Fruit fly (Drosophila melanogaster) whole organism, embryonic: ENCODE data around the gene mbm.

ENCODE experiments used
- Adf1 ChIP-seq: fragments of 200-800 bp; sonication (Bioruptor generic); IDR thresholded peaks from 2 replicates; pipeline ENCODE4 v1.3.6; 2022; ENCODE audit warnings: missing biosample characterization, missing genetic modification characterization
- Antp ChIP-seq: fragments of 200-800 bp; sonication (Bioruptor generic); optimal IDR thresholded peaks from 3 replicates; lab custom pipeline; 2016; ENCODE audit warnings: missing biosample characterization, missing genetic modification characterization
- Atf6 ChIP-seq: fragments of 200-800 bp; sonication (Bioruptor generic); IDR thresholded peaks from 2 replicates; pipeline ENCODE4 v1.3.6; 2022; ENCODE audit warnings: missing biosample characterization, missing genetic modification characterization
- Bgb ChIP-seq: fragments of 200-800 bp; sonication (Bioruptor generic); IDR thresholded peaks from 2 replicates; pipeline ENCODE4 v1.3.6; 2022; ENCODE audit warnings: missing biosample characterization, missing genetic modification characterization; ENCODE audit not compliant: partially characterized antibody
- CG11247 ChIP-seq: fragments of 200-800 bp; sonication (Bioruptor generic); IDR thresholded peaks from 2 replicates; pipeline ENCODE4 v1.3.6; 2022; ENCODE audit warnings: missing biosample characterization, missing genetic modification characterization
- CG12299 ChIP-seq: fragments of 200-800 bp; sonication (Bioruptor generic); optimal IDR thresholded peaks from 2 replicates; lab custom pipeline; 2018; ENCODE audit warnings: missing biosample characterization, mild to moderate bottlenecking, missing genetic modification characterization
- CG1602 ChIP-seq: fragments of 200-800 bp; sonication (Bioruptor generic); optimal IDR thresholded peaks from 3 replicates; lab custom pipeline; 2016; ENCODE audit warnings: missing biosample characterization, missing genetic modification characterization
- CG1647 ChIP-seq: fragments of 200-800 bp; sonication (Bioruptor generic); optimal IDR thresholded peaks from 3 replicates; lab custom pipeline; 2016; ENCODE audit warnings: missing biosample characterization, missing genetic modification characterization
- CG17568 ChIP-seq: fragments of 200-800 bp; sonication (Bioruptor generic); optimal IDR thresholded peaks from 2 replicates; lab custom pipeline; 2018; ENCODE audit warnings: missing biosample characterization, mild to moderate bottlenecking, missing genetic modification characterization, moderate library complexity
- CG2199 ChIP-seq: fragments of 200-800 bp; sonication (Bioruptor generic); IDR thresholded peaks from 3 replicates; pipeline ENCODE4 v1.3.6; 2022; ENCODE audit warnings: missing biosample characterization, missing genetic modification characterization
- CG30020 ChIP-seq: fragments of 200-800 bp; optimal IDR thresholded peaks from 2 replicates; lab custom pipeline; 2019; ENCODE audit warnings: missing biosample characterization, mild to moderate bottlenecking, missing genetic modification characterization, moderate library complexity
- CG33557 ChIP-seq: fragments of 200-800 bp; sonication (Bioruptor generic); optimal IDR thresholded peaks from 2 replicates; lab custom pipeline; 2019; ENCODE audit warnings: missing biosample characterization, mild to moderate bottlenecking, missing genetic modification characterization, moderate library complexity
- CG4820 ChIP-seq: fragments of 200-800 bp; sonication (Bioruptor generic); optimal IDR thresholded peaks from 3 replicates; lab custom pipeline; 2016; ENCODE audit warnings: missing biosample characterization, missing genetic modification characterization
- CG6813 ChIP-seq: fragments of 200-800 bp; sonication (Bioruptor generic); optimal IDR thresholded peaks from 2 replicates; lab custom pipeline; 2017; ENCODE audit warnings: missing biosample characterization, missing genetic modification characterization, mild to moderate bottlenecking, moderate library complexity, missing genetic modification reagents
- CG8089 ChIP-seq: fragments of 200-800 bp; sonication (Bioruptor generic); optimal IDR thresholded peaks from 3 replicates; lab custom pipeline; 2016; ENCODE audit warnings: missing biosample characterization, missing genetic modification characterization
- CG8388 ChIP-seq: fragments of 200-800 bp; sonication (Bioruptor generic); optimal IDR thresholded peaks from 2 replicates; lab custom pipeline; 2019; ENCODE audit warnings: missing biosample characterization, mild to moderate bottlenecking, missing genetic modification characterization, moderate library complexity
- CG8944 ChIP-seq: fragments of 200-800 bp; sonication (Bioruptor generic); optimal IDR thresholded peaks from 3 replicates; lab custom pipeline; 2016; ENCODE audit warnings: missing biosample characterization, missing genetic modification characterization
- CG9876 ChIP-seq: fragments of 200-800 bp; sonication (Bioruptor generic); optimal IDR thresholded peaks from 2 replicates; lab custom pipeline; 2016; ENCODE audit warnings: missing biosample characterization, missing genetic modification characterization
- CTCF ChIP-seq: fragments of 200-800 bp; sonication (Bioruptor generic); optimal IDR thresholded peaks from 2 replicates; lab custom pipeline; 2017; ENCODE audit warnings: missing biosample characterization, mild to moderate bottlenecking, missing genetic modification characterization, moderate library complexity
- Fer3 ChIP-seq: fragments of 200-800 bp; sonication (Bioruptor generic); optimal IDR thresholded peaks from 2 replicates; lab custom pipeline; 2018; ENCODE audit warnings: missing biosample characterization, mild to moderate bottlenecking, missing genetic modification characterization, moderate library complexity
- Kr ChIP-seq: fragments of 200-800 bp; sonication (Bioruptor generic); optimal IDR thresholded peaks from 2 replicates; lab custom pipeline; 2017; ENCODE audit warnings: missing biosample characterization, mild to moderate bottlenecking, missing genetic modification characterization
- MTF-1 ChIP-seq: fragments of 200-800 bp; sonication (Bioruptor generic); optimal IDR thresholded peaks from 2 replicates; lab custom pipeline; 2018; ENCODE audit warnings: missing biosample characterization, mild to moderate bottlenecking, missing genetic modification characterization, borderline replicate concordance
- Neu2 ChIP-seq: fragments of 200-800 bp; sonication (Bioruptor generic); optimal IDR thresholded peaks from 3 replicates; lab custom pipeline; 2016; ENCODE audit warnings: missing biosample characterization, missing genetic modification characterization, borderline replicate concordance
- Rx ChIP-seq: fragments of 200-800 bp; sonication (Bioruptor generic); IDR thresholded peaks from 2 replicates; pipeline ENCODE4 v1.3.6; 2022; ENCODE audit warnings: missing biosample characterization, missing genetic modification characterization
- Sox102F ChIP-seq: fragments of 200-800 bp; sonication (Bioruptor generic); optimal IDR thresholded peaks from 2 replicates; lab custom pipeline; 2018; ENCODE audit warnings: missing biosample characterization, mild to moderate bottlenecking, missing genetic modification characterization, moderate library complexity
- TFAM ChIP-seq: fragments of 200-800 bp; sonication (Bioruptor generic); optimal IDR thresholded peaks from 2 replicates; lab custom pipeline; 2017; ENCODE audit warnings: missing biosample characterization, missing genetic modification characterization, inconsistent platforms
- Xbp1 ChIP-seq: fragments of 200-800 bp; sonication (Bioruptor generic); optimal IDR thresholded peaks from 3 replicates; lab custom pipeline; 2016; ENCODE audit warnings: missing biosample characterization, mild to moderate bottlenecking, missing genetic modification characterization
- bbx ChIP-seq: fragments of 200-800 bp; sonication (Bioruptor generic); IDR thresholded peaks from 2 replicates; pipeline ENCODE4 v1.3.6; 2022; ENCODE audit warnings: missing biosample characterization, missing genetic modification characterization; ENCODE audit not compliant: partially characterized antibody
- bcd ChIP-seq: fragments of 200-800 bp; sonication (Bioruptor generic); optimal IDR thresholded peaks from 2 replicates; lab custom pipeline; 2017; ENCODE audit warnings: missing biosample characterization, mild to moderate bottlenecking, missing genetic modification characterization
- bowl ChIP-seq: fragments of 200-800 bp; sonication (Bioruptor generic); IDR thresholded peaks from 2 replicates; pipeline ENCODE4 v1.3.6; 2022; ENCODE audit warnings: missing biosample characterization, missing genetic modification characterization
- br ChIP-seq: fragments of >200 bp; optimal IDR thresholded peaks from 2 replicates; lab custom pipeline; 2017
- caup ChIP-seq: fragments of 200-800 bp; sonication (Bioruptor generic); optimal IDR thresholded peaks from 3 replicates; lab custom pipeline; 2017; ENCODE audit warnings: missing biosample characterization, mild to moderate bottlenecking, missing genetic modification characterization, moderate library complexity; ENCODE audit not compliant: severe bottlenecking
- ci ChIP-seq: fragments of 200-800 bp; sonication (Bioruptor generic); IDR thresholded peaks from 3 replicates; pipeline ENCODE4 v1.3.6; 2022; ENCODE audit warnings: missing biosample characterization, missing genetic modification characterization
- dan ChIP-seq: fragments of 200-800 bp; sonication (Bioruptor generic); IDR thresholded peaks from 2 replicates; pipeline ENCODE4 v1.3.6; 2022; ENCODE audit warnings: missing biosample characterization, missing genetic modification characterization
- eve ChIP-seq, 2 experiments: fragments of >200 bp; optimal IDR thresholded peaks; 2 replicates each; lab custom pipeline; 2017; ENCODE audit warnings: missing biosample characterization in 2 of 2, missing genetic modification characterization in 2 of 2
- exex ChIP-seq: fragments of 200-800 bp; sonication (Bioruptor generic); optimal IDR thresholded peaks from 4 replicates; lab custom pipeline; 2018; ENCODE audit warnings: missing biosample characterization, mild to moderate bottlenecking, missing genetic modification characterization, moderate library complexity
- fd102C ChIP-seq: fragments of 200-800 bp; sonication (Bioruptor generic); optimal IDR thresholded peaks from 2 replicates; lab custom pipeline; 2018; ENCODE audit warnings: missing biosample characterization, mild to moderate bottlenecking, missing genetic modification characterization, moderate library complexity
- lilli ChIP-seq: fragments of 200-800 bp; sonication (Bioruptor generic); optimal IDR thresholded peaks from 3 replicates; lab custom pipeline; 2016; ENCODE audit warnings: missing biosample characterization, missing genetic modification characterization
- nerfin-1 ChIP-seq: fragments of 200-800 bp; sonication (Bioruptor generic); optimal IDR thresholded peaks from 3 replicates; lab custom pipeline; 2019; ENCODE audit warnings: missing biosample characterization, mild to moderate bottlenecking, missing genetic modification characterization, moderate library complexity
- nerfin-2 ChIP-seq: fragments of 200-800 bp; sonication (Bioruptor generic); IDR thresholded peaks from 2 replicates; pipeline ENCODE4 v1.3.6; 2022; ENCODE audit warnings: missing biosample characterization, missing genetic modification characterization; ENCODE audit not compliant: partially characterized antibody
- nom ChIP-seq: fragments of 200-800 bp; sonication (Bioruptor generic); optimal IDR thresholded peaks from 2 replicates; lab custom pipeline; 2017; ENCODE audit warnings: missing biosample characterization, missing genetic modification characterization, mild to moderate bottlenecking, moderate library complexity, missing genetic modification reagents
- odd ChIP-seq: fragments of 200-800 bp; sonication (Bioruptor generic); optimal IDR thresholded peaks from 2 replicates; lab custom pipeline; 2017; ENCODE audit warnings: missing biosample characterization, mild to moderate bottlenecking, missing genetic modification characterization
- pan ChIP-seq, 4 experiments: fragments of >200 bp in 3 of 4; fragments of 200-800 bp in 1 of 4; sonication (Bioruptor generic) in 1 of 4; optimal IDR thresholded peaks in 3 of 4; IDR thresholded peaks in 1 of 4; 2 replicates each; pipeline versions ENCODE4 v1.3.6 to Lab custom; 2017 to 2022; ENCODE audit warnings: missing biosample characterization in 2 of 4, missing genetic modification characterization in 2 of 4, mixed read lengths in 1 of 4
- peb ChIP-seq: fragments of 200-800 bp; sonication (Bioruptor generic); IDR thresholded peaks from 2 replicates; pipeline ENCODE4 v1.3.6; 2022; ENCODE audit warnings: missing biosample characterization, missing genetic modification characterization
- psq ChIP-seq: fragments of 200-800 bp; sonication (Bioruptor generic); optimal IDR thresholded peaks from 2 replicates; lab custom pipeline; 2017; ENCODE audit warnings: missing biosample characterization, missing genetic modification characterization
- run ChIP-seq: fragments of 200-800 bp; sonication (Bioruptor generic); optimal IDR thresholded peaks from 3 replicates; lab custom pipeline; 2018; ENCODE audit warnings: missing biosample characterization, mild to moderate bottlenecking, missing genetic modification characterization
- slbo ChIP-seq: fragments of 200-800 bp; sonication (Bioruptor generic); IDR thresholded peaks from 2 replicates; pipeline ENCODE4 v1.3.6; 2022; ENCODE audit warnings: missing biosample characterization, missing genetic modification characterization
- so ChIP-seq: fragments of 200-800 bp; sonication (Bioruptor generic); IDR thresholded peaks from 3 replicates; pipeline ENCODE4 v1.3.6; 2022; ENCODE audit warnings: missing biosample characterization, missing genetic modification characterization
- ssp ChIP-seq: fragments of 200-800 bp; sonication (Bioruptor generic); IDR thresholded peaks from 2 replicates; pipeline ENCODE4 v1.3.6; 2022; ENCODE audit warnings: missing biosample characterization, missing genetic modification characterization
- ttk ChIP-seq: fragments of 200-800 bp; sonication (Bioruptor generic); IDR thresholded peaks from 2 replicates; pipeline ENCODE4 v2.1.2; 2022; ENCODE audit warnings: missing biosample characterization, missing genetic modification characterization
- yki ChIP-seq: fragments of >200 bp; optimal IDR thresholded peaks from 3 replicates; lab custom pipeline; 2018

Gene mbm

dm6 chr2L:221939-222489 is 51.5 kb downstream of the mbm start (continued):
- TF ChIP-seq CG6813 (GFP tag; lab: Kevin White, UChicago) = no peak
- no peak for TF ChIP-seq CG4820 (GFP tag; lab: Kevin White, UChicago)
- TF ChIP-seq Antp (GFP tag; lab: Kevin White, UChicago) = no peak
- TF ChIP-seq odd (GFP tag; lab: Kevin White, UChicago) = peak; percentile 31
- TF ChIP-seq CTCF (GFP tag; lab: Kevin White, UChicago) = no peak
- no peak for TF ChIP-seq TFAM (GFP tag; lab: Kevin White, UChicago)
- TF ChIP-seq ci = peak; percentile 40; the same call in 2 of the 3 replicates
- TF ChIP-seq nerfin-1 (tag; lab: Kevin White, UChicago) = peak; percentile 11
- TF ChIP-seq psq = peak; percentile 43
- no peak for TF ChIP-seq CG17568 (GFP tag; lab: Kevin White, UChicago)
- TF ChIP-seq ssp (GFP tag; lab: Robert Waterston, UW) = no peak
- TF ChIP-seq yki (lab: Kevin White, UChicago) = peak; percentile 88
- no peak for TF ChIP-seq run (tag; lab: Kevin White, UChicago)
- no peak for TF ChIP-seq fd102C
- no peak for TF ChIP-seq Xbp1
- TF ChIP-seq lilli (GFP tag; lab: Kevin White, UChicago) = no peak
- TF ChIP-seq bbx (GFP tag; lab: Robert Waterston, UW) = peak; percentile 29; the same call in 1 of the 2 replicates
- TF ChIP-seq CG1602 (GFP tag; lab: Kevin White, UChicago) = no peak
- TF ChIP-seq CG12299 = no peak
- TF ChIP-seq CG8944 = no peak
- peak; percentile 64 for TF ChIP-seq Adf1 (GFP tag; lab: Robert Waterston, UW)
- TF ChIP-seq MTF-1 = no peak
- TF ChIP-seq bcd (GFP tag; lab: Kevin White, UChicago) = no peak
- no peak for TF ChIP-seq ttk (GFP tag; lab: Robert Waterston, UW)
- TF ChIP-seq exex (tag; lab: Kevin White, UChicago) = no peak
- no peak for TF ChIP-seq nerfin-2
- no peak for TF ChIP-seq Fer3 (tag; lab: Kevin White, UChicago)
- TF ChIP-seq CG2199 (GFP tag; lab: Robert Waterston, UW) = peak; percentile 73; the same call in 2 of the 3 replicates
- no peak for TF ChIP-seq Atf6 (GFP tag; lab: Robert Waterston, UW)
- no peak for TF ChIP-seq Neu2 (GFP tag; lab: Kevin White, UChicago)
- TF ChIP-seq caup (GFP tag; lab: Kevin White, UChicago) = no peak
- TF ChIP-seq Sox102F (GFP tag; lab: Kevin White, UChicago) = no peak
- TF ChIP-seq CG8089 = no peak
- no peak for TF ChIP-seq CG11247 (GFP tag; lab: Robert Waterston, UW)
- peak; percentile 75 for TF ChIP-seq Kr (GFP tag; lab: Kevin White, UChicago)
- TF ChIP-seq bowl = no peak
- TF ChIP-seq Rx = no peak
- TF ChIP-seq CG30020 (tag; lab: Kevin White, UChicago) = no peak
- no peak for TF ChIP-seq eve (GFP tag; optimal IDR thresholded peaks at IDR 0.05; lab: Kevin White, UChicago)
- TF ChIP-seq br (lab: Kevin White, UChicago) = no peak
- TF ChIP-seq pan (optimal IDR thresholded peaks at IDR 0.05; lab: Kevin White, UChicago) = no peak
- TF ChIP-seq pan (GFP tag; optimal IDR thresholded peaks at IDR 0.05 in 1 of 2, IDR thresholded peaks at IDR 0.05 in 1 of 2) = peak in 1 of 2 experiments; percentile 23
- TF ChIP-seq CG1647 = no peak
- no peak for TF ChIP-seq peb
- peak; percentile 46 for TF ChIP-seq nom (GFP tag; lab: Kevin White, UChicago)
- TF ChIP-seq Bgb (GFP tag; lab: Robert Waterston, UW) = peak; percentile 12; the same call in 1 of the 2 replicates
- TF ChIP-seq dan (GFP tag; lab: Robert Waterston, UW) = no peak
- TF ChIP-seq slbo (GFP tag; lab: Robert Waterston, UW) = 0 out of 2 replicates have a peak, but pooled peaks have one; percentile 29
- TF ChIP-seq CG8388 = no peak
- peak; percentile 16 for TF ChIP-seq CG33557 (GFP tag; lab: Kevin White, UChicago)
- no peak for TF ChIP-seq so (GFP tag; lab: Robert Waterston, UW)
- TF ChIP-seq CG9876 (GFP tag; lab: Kevin White, UChicago) = peak; percentile 10
